Fruit fly (Drosophila melanogaster): Measurements from ENCODE around the gene CG11109.

dm6 chr3L:22863367-22864078 lies 8.5 kb upstream of the CG11109 start, which contains the start of gene CG33169:
- TF ChIP-seq insv (optimal IDR thresholded peaks at IDR 0.05) (no peak), psq (optimal IDR thresholded peaks at IDR 0.05) (no peak), ttk (optimal IDR thresholded peaks at IDR 0.05) (no peak), Myc (optimal IDR thresholded peaks at IDR 0.05) (no peak), h (optimal IDR thresholded peaks at IDR 0.05) (no peak)
